Worm (Caenorhabditis elegans): ENCODE data around the gene duo-1.
A peak's percentile ranks its signal among the peaks of the same experiment; 100 is the strongest.

The duo-1 gene

DNA sequence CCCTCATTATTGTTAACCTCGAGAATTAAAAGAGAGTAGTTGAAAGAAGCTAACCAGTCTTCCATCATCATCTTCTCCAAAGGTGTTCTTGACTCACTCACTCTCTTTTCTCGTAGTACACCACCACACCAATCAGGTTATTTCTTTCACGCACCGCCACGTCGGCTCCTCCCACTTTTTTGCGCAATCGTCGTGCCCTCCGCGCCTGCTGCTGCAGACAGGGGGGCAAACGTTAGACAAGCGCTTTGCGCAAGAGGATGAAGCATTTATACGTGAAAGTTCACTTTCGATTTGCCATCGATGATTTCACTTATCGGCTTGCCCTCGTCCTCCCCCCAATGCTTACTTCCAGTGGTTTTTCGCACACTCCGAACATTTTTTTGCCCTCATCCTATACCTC is 29.1 kb upstream of the duo-1 start (continued):
- no peak for TF ChIP-seq daf-16 (GFP tag; optimal IDR thresholded peaks at IDR 0.05)
- no peak for TF ChIP-seq daf-16 (tag; optimal IDR thresholded peaks at IDR 0.05)
- TF ChIP-seq ZK337.2 (GFP tag; IDR thresholded peaks at IDR 0.05) = no peak
- TF ChIP-seq unc-130 (GFP tag; optimal IDR thresholded peaks at IDR 0.05) = no peak

DNA sequence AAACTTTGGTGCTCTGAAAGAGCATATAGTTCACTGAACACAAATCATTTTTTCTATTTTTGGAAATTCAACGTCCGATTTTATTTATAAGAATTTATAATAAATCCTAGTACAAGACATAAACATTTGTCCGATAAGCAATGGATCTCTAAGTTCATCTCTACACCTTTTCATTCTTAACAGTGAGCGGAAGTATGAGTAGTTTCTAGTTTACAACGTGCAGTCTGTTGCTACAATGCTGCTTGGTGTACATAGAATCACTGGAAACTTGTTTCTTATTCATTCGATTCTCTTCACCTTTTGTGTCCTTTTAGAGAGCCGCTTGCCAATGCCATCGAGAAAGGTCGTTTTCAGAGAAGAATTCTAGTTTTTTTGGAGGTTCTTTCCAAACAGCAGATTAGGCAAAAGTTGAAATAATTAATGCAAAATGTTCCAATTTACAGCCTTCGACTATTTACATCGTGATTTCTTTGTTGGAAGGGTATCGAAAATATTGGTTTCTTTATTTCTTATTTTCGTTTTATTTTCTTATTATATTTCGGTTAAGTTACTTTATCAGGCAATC is 27.4 kb upstream of the duo-1 start:
- TF ChIP-seq gei-8 (GFP tag; optimal IDR thresholded peaks at IDR 0.05) (no peak), unc-62 (GFP tag; optimal IDR thresholded peaks at IDR 0.05 in 1 of 2) (peak in 1 of 2 experiments; percentile 91), unc-62 (tag; optimal IDR thresholded peaks at IDR 0.05) (no peak), zip-2 (tag; optimal IDR thresholded peaks at IDR 0.05) (no peak)

DNA sequence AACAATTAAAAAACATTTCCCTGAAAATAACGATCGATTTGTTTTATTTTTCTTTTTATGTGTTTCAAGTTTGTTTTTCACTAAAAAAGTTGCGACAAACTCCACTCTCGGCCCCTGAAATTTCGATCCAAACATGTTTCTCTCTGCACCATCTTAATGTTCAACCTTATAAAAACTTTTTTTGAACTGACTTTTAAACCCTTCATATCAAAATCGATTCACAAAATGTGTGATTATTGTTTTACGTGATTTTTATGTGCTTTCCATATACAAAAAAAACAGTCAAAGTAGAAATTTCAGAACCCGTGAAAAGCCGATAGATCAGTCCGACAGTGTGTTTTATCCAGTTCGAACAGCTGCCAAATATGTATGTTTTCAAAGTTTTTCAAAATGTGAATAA is 26.9 kb upstream of the duo-1 start, which contains the start of gene ccch-1:
Gene ccch-1, plus strand, starts transcription at position 301 of the 400 bp plus-strand sequence.
- TF ChIP-seq ZK337.2 (GFP tag; IDR thresholded peaks at IDR 0.05) = no peak
- TF ChIP-seq nhr-102 (tag; optimal IDR thresholded peaks at IDR 0.05) = no peak
- no peak for TF ChIP-seq arid-1 (GFP tag; conservative IDR thresholded peaks at IDR 0.05)
- no peak for TF ChIP-seq lir-3 (tag; optimal IDR thresholded peaks at IDR 0.05)
- no peak for TF ChIP-seq F37D6.2 (tag; optimal IDR thresholded peaks at IDR 0.05)
- TF ChIP-seq ces-1 (GFP tag; optimal IDR thresholded peaks at IDR 0.05) = no peak
- TF ChIP-seq T26A8.4 (GFP tag; IDR thresholded peaks at IDR 0.05) = no peak
- TF ChIP-seq duxl-1 (tag; optimal IDR thresholded peaks at IDR 0.05; ENCODE audit: poor library complexity) = no peak
- no peak for TF ChIP-seq ama-1 (optimal IDR thresholded peaks at IDR 0.05)
- no peak for TF ChIP-seq spr-3 (GFP tag; optimal IDR thresholded peaks at IDR 0.05)
- no peak for TF ChIP-seq dmd-6 (GFP tag; IDR thresholded peaks at IDR 0.05)
- TF ChIP-seq lin-13 (GFP tag; optimal IDR thresholded peaks at IDR 0.05) = no peak
- TF ChIP-seq dmd-8 (GFP tag; IDR thresholded peaks at IDR 0.05) = no peak
- no peak for TF ChIP-seq ceh-28 (tag; optimal IDR thresholded peaks at IDR 0.05)

DNA sequence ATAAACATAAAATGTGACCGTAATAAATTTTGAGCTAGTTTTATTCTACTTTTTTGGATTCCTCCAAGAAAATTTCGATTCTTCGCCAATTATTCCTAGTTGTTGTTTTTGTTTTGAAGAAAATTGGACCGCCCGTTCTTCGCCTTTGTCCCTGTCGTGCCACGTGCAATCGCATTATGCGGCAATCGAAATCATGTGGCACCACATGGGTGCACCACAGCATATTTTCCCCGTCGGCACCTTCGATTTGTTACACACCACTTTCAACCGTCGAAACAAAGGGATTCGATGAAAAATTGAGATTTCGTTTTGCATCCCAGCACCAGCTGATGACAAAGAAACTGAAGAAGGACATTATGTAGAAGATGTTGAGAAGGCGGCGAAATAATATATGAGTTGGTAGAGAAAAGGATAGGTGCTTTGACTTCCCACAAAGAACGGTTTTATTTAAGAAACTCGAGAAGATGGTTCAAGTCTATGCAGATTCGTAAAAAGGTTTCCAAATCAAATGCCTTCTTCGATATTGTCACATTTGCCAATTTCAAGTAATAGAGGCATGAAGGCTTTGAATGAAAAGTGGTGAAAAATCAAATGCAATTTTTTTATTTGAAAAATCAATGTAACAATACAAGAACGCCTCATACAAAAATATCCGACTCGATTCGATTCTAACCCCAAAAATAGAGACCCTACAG is 25.6 kb upstream of the duo-1 start:
- TF ChIP-seq lin-1 (GFP tag; IDR thresholded peaks at IDR 0.05) (no peak), hlh-30 (tag; optimal IDR thresholded peaks at IDR 0.05; ENCODE audit: insufficient read depth) (peak; percentile 50), unc-62 (GFP tag; optimal IDR thresholded peaks at IDR 0.05 in 1 of 2) (peak in 1 of 2 experiments; percentile 91), unc-62 (tag; optimal IDR thresholded peaks at IDR 0.05) (no peak), sdz-12 (GFP tag; optimal IDR thresholded peaks at IDR 0.05) (no peak), lin-15B (tag; optimal IDR thresholded peaks at IDR 0.05) (no peak)

DNA sequence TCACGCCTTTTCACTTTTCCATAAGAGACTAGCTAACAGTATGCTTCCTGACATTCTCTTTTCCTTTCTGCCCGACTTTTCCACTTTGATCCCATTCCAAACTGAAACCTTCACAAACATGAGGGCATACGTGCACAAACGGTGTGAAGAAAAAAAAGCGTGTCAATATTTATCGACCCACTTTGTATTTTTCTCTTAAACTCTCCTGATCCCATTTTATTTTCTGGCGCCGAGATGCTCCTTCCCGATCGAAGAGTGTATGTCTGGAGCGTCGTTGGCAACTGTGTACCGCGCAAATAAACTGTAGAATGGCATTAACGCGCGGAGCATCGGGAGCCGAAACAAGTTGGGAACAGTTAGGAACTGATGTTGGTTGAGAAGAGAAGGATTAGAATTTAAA is 24.9 kb upstream of the duo-1 start:
- no peak for TF ChIP-seq duxl-1 (tag; optimal IDR thresholded peaks at IDR 0.05; ENCODE audit: poor library complexity)
- TF ChIP-seq pha-4 (GFP tag; IDR thresholded peaks at IDR 0.05) = no peak
- TF ChIP-seq pha-4 (tag; optimal IDR thresholded peaks at IDR 0.05) = peak; percentile 71
- TF ChIP-seq aha-1 (tag) = peak; percentile 64

DNA sequence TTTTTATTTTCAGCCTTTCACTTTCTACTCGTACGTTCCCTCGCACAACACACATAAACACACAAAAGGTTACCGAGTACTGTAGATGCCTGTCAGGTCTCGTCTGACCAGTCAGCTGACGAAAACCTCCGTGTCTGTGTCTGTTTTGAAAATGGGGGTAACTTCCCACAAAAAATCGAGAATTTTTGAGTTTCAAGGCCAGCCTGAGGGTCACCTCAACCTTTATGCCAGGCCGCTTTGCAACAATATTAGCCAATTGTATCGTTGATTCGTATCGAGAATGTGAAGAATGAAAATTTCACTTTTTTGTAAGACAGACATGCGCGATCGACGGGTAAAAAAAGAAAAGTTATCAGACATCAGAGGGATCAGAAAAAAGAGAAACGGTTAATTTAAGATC is 23.3 kb upstream of the duo-1 start:
- TF ChIP-seq lin-29 (GFP tag; IDR thresholded peaks at IDR 0.05) (peak; percentile 50; the same call in 1 of the 2 replicates), hlh-11 (tag; optimal IDR thresholded peaks at IDR 0.05) (peak; percentile 38), nhr-41 (GFP tag; IDR thresholded peaks at IDR 0.05) (no peak), nhr-237 (tag; optimal IDR thresholded peaks at IDR 0.05) (no peak), hlh-30 (tag; optimal IDR thresholded peaks at IDR 0.05; ENCODE audit: insufficient read depth) (peak; percentile 82), dmd-6 (GFP tag; IDR thresholded peaks at IDR 0.05) (peak; percentile 31), D1046.2 (GFP tag; IDR thresholded peaks at IDR 0.05) (no peak), ceh-20 (GFP tag; IDR thresholded peaks at IDR 0.05) (0 out of 2 replicates have a peak, but pooled peaks have one; percentile 10), mdl-1 (tag; optimal IDR thresholded peaks at IDR 0.05) (peak in 1 of 2 experiments; percentile 7), mep-1 (tag; optimal IDR thresholded peaks at IDR 0.05) (peak; percentile 50), lin-38 (GFP tag; IDR thresholded peaks at IDR 0.05) (0 out of 2 replicates have a peak, but pooled peaks have one; percentile 27), unc-62 (GFP tag; optimal IDR thresholded peaks at IDR 0.05 in 1 of 2) (peak in 1 of 2 experiments; percentile 48), unc-62 (tag; optimal IDR thresholded peaks at IDR 0.05) (no peak), nhr-28 (tag; optimal IDR thresholded peaks at IDR 0.05) (peak; percentile 51), sdz-12 (GFP tag; optimal IDR thresholded peaks at IDR 0.05) (no peak), jun-1 (tag; optimal IDR thresholded peaks at IDR 0.05) (no peak), nhr-25 (tag; optimal IDR thresholded peaks at IDR 0.05; ENCODE audit: borderline replicate concordance, insufficient read depth) (peak; percentile 87), lsy-2 (tag; optimal IDR thresholded peaks at IDR 0.05) (peak; percentile 14 to 59)
